Worm (Caenorhabditis elegans) whole organism, late embryonic: ENCODE data around the gene pgm-3.

ENCODE experiments used
- C38D4.7 ChIP-seq: fragments of 200-800 bp; sonication (Bioruptor generic); optimal IDR thresholded peaks from 2 replicates; lab custom pipeline; 2018; ENCODE audit warnings: mild to moderate bottlenecking, missing genetic modification characterization, moderate library complexity, missing compliant biosample characterization
- K09A11.1 ChIP-seq: sonication (generic microtip); optimal IDR thresholded peaks from 2 replicates; lab custom pipeline; 2017; ENCODE audit warnings: antibody characterized with exemption, mild to moderate bottlenecking, missing genetic modification characterization, missing compliant biosample characterization; ENCODE audit not compliant: insufficient read depth
- Y22D7AL.16 ChIP-seq: sonication (generic microtip); optimal IDR thresholded peaks from 2 replicates; lab custom pipeline; 2016; ENCODE audit warnings: missing genetic modification characterization, missing compliant biosample characterization
- ahr-1 ChIP-seq: sonication (generic microtip); optimal IDR thresholded peaks from 2 replicates; lab custom pipeline; 2016; ENCODE audit warnings: missing genetic modification characterization, missing compliant biosample characterization
- ama-1 ChIP-seq: fragments of 150-350 bp; optimal IDR thresholded peaks from 2 replicates; lab custom pipeline; 2014
- ceh-14 ChIP-seq: sonication (generic microtip); optimal IDR thresholded peaks from 2 replicates; lab custom pipeline; 2016; ENCODE audit warnings: missing genotype, missing genetic modification characterization, missing compliant biosample characterization
- ceh-2 ChIP-seq: sonication (generic microtip); optimal IDR thresholded peaks from 2 replicates; lab custom pipeline; 2016; ENCODE audit warnings: missing genotype, missing genetic modification characterization, missing compliant biosample characterization
- ceh-24 ChIP-seq: sonication (generic microtip); optimal IDR thresholded peaks from 2 replicates; lab custom pipeline; 2016; ENCODE audit warnings: mild to moderate bottlenecking, missing genetic modification characterization, missing compliant biosample characterization
- ceh-48 ChIP-seq: sonication (generic microtip); optimal IDR thresholded peaks from 2 replicates; lab custom pipeline; 2016; ENCODE audit warnings: missing genetic modification characterization, inconsistent platforms, missing compliant biosample characterization
- ceh-6 ChIP-seq: fragments of 200-800 bp; sonication (Bioruptor generic); optimal IDR thresholded peaks from 2 replicates; lab custom pipeline; 2018; ENCODE audit warnings: mild to moderate bottlenecking, missing genetic modification characterization, missing compliant biosample characterization
- ceh-9 ChIP-seq: sonication (generic microtip); optimal IDR thresholded peaks from 2 replicates; lab custom pipeline; 2016; ENCODE audit warnings: mild to moderate bottlenecking, missing genetic modification characterization, inconsistent platforms, missing compliant biosample characterization
- che-1 ChIP-seq: sonication (generic microtip); optimal IDR thresholded peaks from 2 replicates; lab custom pipeline; 2016; ENCODE audit warnings: mild to moderate bottlenecking, missing genetic modification characterization, missing compliant biosample characterization
- dmd-4 ChIP-seq: sonication (generic microtip); optimal IDR thresholded peaks from 2 replicates; lab custom pipeline; 2016; ENCODE audit warnings: borderline replicate concordance, missing genetic modification characterization, missing compliant biosample characterization
- elt-4 ChIP-seq: sonication (generic microtip); optimal IDR thresholded peaks from 2 replicates; lab custom pipeline; 2016; ENCODE audit warnings: missing genetic modification characterization, missing compliant biosample characterization
- eyg-1 ChIP-seq: sonication (generic microtip); optimal IDR thresholded peaks from 2 replicates; lab custom pipeline; 2016; ENCODE audit warnings: missing genotype, missing genetic modification characterization, missing compliant biosample characterization
- fax-1 ChIP-seq: sonication (generic microtip); optimal IDR thresholded peaks from 2 replicates; lab custom pipeline; 2016; ENCODE audit warnings: missing genotype, missing genetic modification characterization, missing compliant biosample characterization
- gmeb-2 ChIP-seq: sonication (generic microtip); optimal IDR thresholded peaks from 2 replicates; lab custom pipeline; 2016; ENCODE audit warnings: missing genetic modification characterization, inconsistent platforms, missing compliant biosample characterization
- hlh-13 ChIP-seq: fragments of 200-800 bp; sonication (Bioruptor generic); optimal IDR thresholded peaks from 2 replicates; lab custom pipeline; 2018; ENCODE audit warnings: mild to moderate bottlenecking, missing genetic modification characterization, missing compliant biosample characterization
- hlh-15 ChIP-seq: sonication (generic microtip); optimal IDR thresholded peaks from 2 replicates; lab custom pipeline; 2016; ENCODE audit warnings: missing genetic modification characterization, missing compliant biosample characterization
- hlh-30 ChIP-seq: sonication (generic microtip); optimal IDR thresholded peaks from 2 replicates; lab custom pipeline; 2017; ENCODE audit warnings: antibody characterized with exemption, missing genetic modification characterization, missing compliant biosample characterization; ENCODE audit not compliant: insufficient read depth
- hlh-6 ChIP-seq: sonication (generic microtip); optimal IDR thresholded peaks from 2 replicates; lab custom pipeline; 2016; ENCODE audit warnings: missing genotype, missing genetic modification characterization, missing compliant biosample characterization
- mec-3 ChIP-seq: sonication (generic microtip); optimal IDR thresholded peaks from 2 replicates; lab custom pipeline; 2016; ENCODE audit warnings: borderline replicate concordance, missing genetic modification characterization, missing compliant biosample characterization
- nfya-1 ChIP-seq: sonication (generic microtip); optimal IDR thresholded peaks from 2 replicates; lab custom pipeline; 2017; ENCODE audit warnings: missing genetic modification characterization, mild to moderate bottlenecking, missing compliant biosample characterization, antibody characterized with exemption, moderate library complexity
- nhr-232 ChIP-seq: sonication (generic microtip); optimal IDR thresholded peaks from 2 replicates; lab custom pipeline; 2016; ENCODE audit warnings: missing genetic modification characterization, missing compliant biosample characterization
- npax-4 ChIP-seq: sonication (generic microtip); optimal IDR thresholded peaks from 2 replicates; lab custom pipeline; 2016; ENCODE audit warnings: missing genetic modification characterization, missing compliant biosample characterization
- odd-2 ChIP-seq: sonication (generic microtip); optimal IDR thresholded peaks from 2 replicates; lab custom pipeline; 2017; ENCODE audit warnings: antibody characterized with exemption, mild to moderate bottlenecking, missing genetic modification characterization, missing compliant biosample characterization
- pag-3 ChIP-seq: sonication (generic microtip); optimal IDR thresholded peaks from 2 replicates; lab custom pipeline; 2016; ENCODE audit warnings: missing compliant biosample characterization, missing genetic modification characterization, borderline replicate concordance
- pat-9 ChIP-seq: fragments of 200-800 bp; sonication (Bioruptor generic); optimal IDR thresholded peaks from 2 replicates; lab custom pipeline; 2018; ENCODE audit warnings: mild to moderate bottlenecking, missing genetic modification characterization, moderate library complexity, missing compliant biosample characterization
- pax-1 ChIP-seq: fragments of 150-350 bp; optimal IDR thresholded peaks from 2 replicates; lab custom pipeline; 2014; ENCODE audit warnings: missing biosample characterization, missing genetic modification characterization
- pqm-1 ChIP-seq: sonication (generic microtip); optimal IDR thresholded peaks from 2 replicates; lab custom pipeline; 2016; ENCODE audit warnings: missing genetic modification characterization, missing compliant biosample characterization
- ref-2 ChIP-seq: sonication (generic microtip); optimal IDR thresholded peaks from 2 replicates; lab custom pipeline; 2016; ENCODE audit warnings: missing genetic modification characterization, missing compliant biosample characterization
- rnt-1 ChIP-seq: sonication (generic microtip); optimal IDR thresholded peaks from 2 replicates; lab custom pipeline; 2016; ENCODE audit warnings: missing genetic modification characterization, missing compliant biosample characterization
- sdc-2 ChIP-seq: sonication (generic microtip); optimal IDR thresholded peaks from 2 replicates; lab custom pipeline; 2016; ENCODE audit warnings: missing genotype, missing genetic modification characterization, missing compliant biosample characterization
- sox-2 ChIP-seq: fragments of 200-800 bp; sonication (Bioruptor generic); IDR thresholded peaks from 2 replicates; pipeline ENCODE4 v1.3.6; 2022; ENCODE audit warnings: missing genetic modification reagents, missing genetic modification characterization, missing compliant biosample characterization
- sox-4 ChIP-seq: sonication (generic microtip); optimal IDR thresholded peaks from 2 replicates; lab custom pipeline; 2017; ENCODE audit warnings: mild to moderate bottlenecking, missing genetic modification characterization, inconsistent platforms, missing compliant biosample characterization
- tbx-2 ChIP-seq: sonication (generic microtip); optimal IDR thresholded peaks from 2 replicates; lab custom pipeline; 2016; ENCODE audit warnings: missing genetic modification characterization, missing compliant biosample characterization
- tbx-7 ChIP-seq: sonication (generic microtip); optimal IDR thresholded peaks from 2 replicates; lab custom pipeline; 2016; ENCODE audit warnings: missing genotype, missing genetic modification characterization, missing compliant biosample characterization
- unc-3 ChIP-seq, 2 experiments: fragments of 200-800 bp in 1 of 2; sonication (Bioruptor generic) in 1 of 2; sonication (generic microtip) in 1 of 2; conservative IDR thresholded peaks in 1 of 2; optimal IDR thresholded peaks in 1 of 2; 2 replicates each; pipeline versions ENCODE4 v1.3.6 to Lab custom; 2016 to 2022; ENCODE audit warnings: missing compliant biosample characterization in 2 of 2, missing genetic modification characterization in 2 of 2, missing genetic modification reagents in 1 of 2
- unc-55 ChIP-seq: sonication (generic microtip); optimal IDR thresholded peaks from 2 replicates; lab custom pipeline; 2017; ENCODE audit warnings: missing biosample characterization, missing genetic modification reagents, missing genetic modification characterization
- unc-86 ChIP-seq: sonication (generic microtip); optimal IDR thresholded peaks from 2 replicates; lab custom pipeline; 2016; ENCODE audit warnings: missing genetic modification characterization, missing compliant biosample characterization
- ztf-16 ChIP-seq: sonication (generic microtip); optimal IDR thresholded peaks from 2 replicates; lab custom pipeline; 2017; ENCODE audit warnings: missing genetic modification characterization, missing compliant biosample characterization

Gene pgm-3

DNA sequence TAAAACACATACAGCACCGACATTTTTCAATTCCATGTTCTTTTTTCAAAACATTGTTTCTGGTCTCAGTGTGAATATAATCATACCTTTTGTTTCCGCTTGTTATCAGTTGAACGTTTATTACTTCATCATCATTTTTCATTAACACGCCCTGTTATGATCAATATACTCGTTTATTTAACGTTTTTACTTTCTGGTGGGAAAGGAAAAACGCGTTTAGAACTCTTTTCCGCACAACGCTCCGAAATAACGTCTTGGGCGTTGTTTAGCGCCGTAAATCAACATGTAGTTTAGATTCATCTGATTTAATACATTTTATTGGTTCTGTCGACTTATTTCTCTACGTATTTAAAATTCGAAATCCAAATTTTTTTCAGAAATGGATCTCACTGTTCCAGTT, at the start of gene pgm-3:
Gene pgm-3 (plus strand): TSS at position 378 of the 400 bp plus-strand sequence.
- TF ChIP-seq Y22D7AL.16 (tag; lab: Kevin White, UChicago): no peak
- TF ChIP-seq ceh-9 (tag; lab: Kevin White, UChicago): no peak
- TF ChIP-seq hlh-30 (tag; lab: Kevin White, UChicago): no peak
- TF ChIP-seq ceh-24 (tag; lab: Kevin White, UChicago): no peak
- no peak for TF ChIP-seq unc-55 (GFP tag; lab: Kevin White, UChicago)
- TF ChIP-seq pat-9 (tag; lab: Kevin White, UChicago): no peak

DNA sequence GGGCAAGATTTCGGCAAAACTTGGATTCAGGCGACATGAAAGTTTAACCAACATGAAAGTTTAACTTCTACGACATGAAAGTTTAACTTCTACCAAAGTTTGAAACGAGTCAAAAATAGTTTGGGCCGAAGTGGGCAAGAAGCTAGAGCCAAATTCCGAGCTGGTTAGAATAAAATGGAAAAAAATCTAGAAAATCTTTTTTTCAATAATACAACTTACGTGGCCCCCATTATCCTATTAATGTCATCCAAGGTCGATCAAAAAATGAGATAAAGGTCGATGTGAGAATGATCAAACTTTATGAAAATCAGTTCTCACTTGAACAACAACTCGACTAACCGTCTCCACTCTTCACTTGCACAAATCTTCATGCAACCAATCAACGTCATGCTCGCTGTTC, 48.2 kb upstream of the pgm-3 start, which contains the start of gene F08B4.8:
Gene F08B4.8 (plus strand): TSS at position 301 of the 400 bp plus-strand sequence.
- TF ChIP-seq elt-4 (tag; lab: Kevin White, UChicago): no peak
- no peak for TF ChIP-seq gmeb-2
- no peak for TF ChIP-seq Y22D7AL.16 (tag; lab: Kevin White, UChicago)
- TF ChIP-seq ceh-2 (tag; lab: Kevin White, UChicago): no peak
- no peak for TF ChIP-seq nhr-232 (tag; lab: Kevin White, UChicago)
- TF ChIP-seq unc-3 (GFP tag; conservative IDR thresholded peaks at IDR 0.05; lab: Robert Waterston, UW): no peak
- TF ChIP-seq unc-3 (tag; optimal IDR thresholded peaks at IDR 0.05; lab: Kevin White, UChicago): no peak
- no peak for TF ChIP-seq C38D4.7 (GFP tag; lab: Kevin White, UChicago)
- no peak for TF ChIP-seq tbx-2 (tag; lab: Kevin White, UChicago)
- no peak for TF ChIP-seq sox-4
- no peak for TF ChIP-seq pag-3 (tag; lab: Kevin White, UChicago)
- no peak for TF ChIP-seq ceh-48 (tag; lab: Kevin White, UChicago)
- no peak for TF ChIP-seq rnt-1 (tag; lab: Kevin White, UChicago)
- TF ChIP-seq tbx-7 (tag; lab: Kevin White, UChicago): no peak
- TF ChIP-seq ahr-1 (tag; lab: Kevin White, UChicago): no peak
- TF ChIP-seq ama-1 (lab: Kevin White, UChicago): no peak
- TF ChIP-seq pqm-1 (tag; lab: Kevin White, UChicago): no peak

DNA sequence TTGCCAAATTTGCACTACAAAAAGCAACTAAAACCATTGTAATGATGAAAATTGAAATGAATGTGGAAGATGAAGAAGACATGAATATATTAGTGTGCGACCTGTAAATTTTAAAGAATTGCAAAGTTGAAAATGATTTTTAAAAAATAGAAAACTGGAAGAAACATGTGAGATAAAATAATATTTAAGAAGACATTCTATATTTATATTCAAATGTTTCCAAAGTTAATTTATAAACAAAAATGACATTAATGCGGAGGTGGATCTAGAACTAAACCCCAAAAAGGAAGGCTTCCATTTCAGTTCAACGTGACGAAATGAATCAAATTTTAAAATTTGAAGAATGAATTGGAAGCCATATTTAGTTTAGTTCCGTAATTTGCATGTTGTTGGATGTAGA, 46.3 kb upstream of the pgm-3 start, which contains the start of gene nlp-60:
Gene nlp-60 (minus strand): TSS at position 101 of the 400 bp plus-strand sequence.
- TF ChIP-seq ceh-48 (tag; lab: Kevin White, UChicago) (no peak), npax-4 (tag; lab: Kevin White, UChicago) (no peak), tbx-2 (tag; lab: Kevin White, UChicago) (no peak), fax-1 (tag; lab: Kevin White, UChicago) (no peak), ztf-16 (tag; lab: Kevin White, UChicago) (no peak), rnt-1 (tag; lab: Kevin White, UChicago) (no peak), ceh-6 (no peak), unc-55 (GFP tag; lab: Kevin White, UChicago) (no peak), ama-1 (lab: Kevin White, UChicago) (no peak), hlh-13 (no peak), nfya-1 (tag; lab: Kevin White, UChicago) (no peak), ceh-9 (tag; lab: Kevin White, UChicago) (no peak), K09A11.1 (no peak), ref-2 (no peak), che-1 (tag; lab: Kevin White, UChicago) (no peak), Y22D7AL.16 (tag; lab: Kevin White, UChicago) (no peak), ceh-14 (tag; lab: Kevin White, UChicago) (no peak), hlh-6 (tag; lab: Kevin White, UChicago) (no peak), nhr-232 (tag; lab: Kevin White, UChicago) (no peak)

DNA sequence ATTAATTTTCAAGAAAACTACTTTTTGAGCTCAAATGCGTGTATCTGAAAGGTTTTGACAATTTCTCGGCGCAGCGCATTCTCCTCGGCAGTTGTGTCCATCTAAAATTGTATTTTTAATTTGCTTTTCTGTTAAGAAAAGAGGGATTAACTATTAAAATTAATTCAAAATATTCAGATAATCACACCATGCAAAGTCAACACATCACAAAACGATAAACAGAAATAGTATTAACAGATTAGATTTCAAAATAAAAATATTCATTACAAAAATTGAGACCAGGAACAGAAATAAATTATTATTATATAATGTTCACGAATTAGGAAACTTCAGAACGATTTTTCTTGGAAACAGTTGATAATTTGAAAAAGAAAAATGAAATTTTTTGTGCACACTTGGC, 39.0 kb upstream of the pgm-3 start, which contains the start of gene pole-2:
Gene pole-2 (minus strand): TSS at position 101 of the 400 bp plus-strand sequence.
- TF ChIP-seq npax-4 (tag; lab: Kevin White, UChicago) (no peak), mec-3 (tag; lab: Kevin White, UChicago) (no peak), unc-86 (tag; lab: Kevin White, UChicago) (no peak), ceh-24 (tag; lab: Kevin White, UChicago) (no peak), sox-4 (no peak), hlh-15 (tag; lab: Kevin White, UChicago) (no peak), gmeb-2 (no peak), eyg-1 (tag; lab: Kevin White, UChicago) (no peak), ceh-2 (tag; lab: Kevin White, UChicago) (no peak), pax-1 (tag; lab: Kevin White, UChicago) (no peak), dmd-4 (tag; lab: Kevin White, UChicago) (no peak), che-1 (tag; lab: Kevin White, UChicago) (no peak), sdc-2 (tag; lab: Kevin White, UChicago) (no peak), nhr-232 (tag; lab: Kevin White, UChicago) (no peak), odd-2 (tag; lab: Kevin White, UChicago) (no peak), sox-2 (no peak)
